Worm (Caenorhabditis elegans): ENCODE results near the gene F16B12.6.
A peak's percentile ranks its signal among the peaks of the same experiment; 100 is the strongest.

ce11 chrX:14115480-14116161 lies 13.5 kb downstream of the F16B12.6 start, which contains the start of gene F28H6.7:
- TF ChIP-seq W03F9.2 (tag; optimal IDR thresholded peaks at IDR 0.05) (no peak), him-1 (tag; optimal IDR thresholded peaks at IDR 0.05) (no peak), dao-5 (tag; optimal IDR thresholded peaks at IDR 0.05) (peak; percentile 17)
